Worm (Caenorhabditis elegans) whole organism, L2 larva: ENCODE data around the gene cks-1.
A peak's percentile ranks its signal among the peaks of the same experiment; 100 is the strongest.

Source experiments
- Y55F3AM.14 ChIP-seq: fragments of 200-800 bp; sonication (Bioruptor generic); optimal IDR thresholded peaks from 2 replicates; lab custom pipeline; 2018; ENCODE audit warnings: mild to moderate bottlenecking, missing genetic modification characterization, missing compliant biosample characterization
- alr-1 ChIP-seq: fragments of 150-350 bp; optimal IDR thresholded peaks from 2 replicates; lab custom pipeline; 2014; ENCODE audit warnings: missing biosample characterization, missing genetic modification characterization
- ama-1 ChIP-seq: fragments of 150-350 bp; optimal IDR thresholded peaks from 2 replicates; lab custom pipeline; 2018; ENCODE audit warnings: inconsistent platforms
- egl-27 ChIP-seq: sonication (generic microtip); optimal IDR thresholded peaks from 3 replicates; lab custom pipeline; 2017; ENCODE audit warnings: missing biosample characterization, missing genetic modification reagents, missing genetic modification characterization
- elt-1 ChIP-seq: fragments of 150-350 bp; optimal IDR thresholded peaks from 2 replicates; lab custom pipeline; 2014; ENCODE audit warnings: missing biosample characterization, missing genetic modification characterization
- elt-3 ChIP-seq: sonication (generic microtip); optimal IDR thresholded peaks from 2 replicates; lab custom pipeline; 2017; ENCODE audit warnings: missing biosample characterization, missing genetic modification characterization
- lin-11 ChIP-seq: fragments of 150-350 bp; sonication (generic microtip); optimal IDR thresholded peaks from 2 replicates; lab custom pipeline; 2014; ENCODE audit warnings: missing biosample characterization, missing genetic modification characterization, inconsistent platforms, mixed read lengths
- lin-39 ChIP-seq: fragments of 150-350 bp; optimal IDR thresholded peaks from 2 replicates; lab custom pipeline; 2014; ENCODE audit warnings: missing biosample characterization, missing genetic modification reagents, missing genetic modification characterization
- mdl-1 ChIP-seq, 2 experiments: fragments of 150-350 bp in 1 of 2; sonication (generic microtip) in 1 of 2; optimal IDR thresholded peaks; 2 replicates each; lab custom pipeline; 2017; ENCODE audit warnings: missing biosample characterization in 2 of 2, missing genetic modification characterization in 2 of 2
- nhr-77 ChIP-seq: fragments of 150-350 bp; optimal IDR thresholded peaks from 2 replicates; lab custom pipeline; 2014; ENCODE audit warnings: missing biosample characterization, missing genetic modification characterization
- unc-55 ChIP-seq: fragments of 150-350 bp; sonication (generic microtip); optimal IDR thresholded peaks from 3 replicates; lab custom pipeline; 2014; ENCODE audit warnings: missing biosample characterization, missing genetic modification reagents, missing genetic modification characterization
- ztf-4 ChIP-seq: fragments of 150-350 bp; optimal IDR thresholded peaks from 2 replicates; lab custom pipeline; 2014; ENCODE audit warnings: missing biosample characterization, missing genetic modification characterization

DNA sequence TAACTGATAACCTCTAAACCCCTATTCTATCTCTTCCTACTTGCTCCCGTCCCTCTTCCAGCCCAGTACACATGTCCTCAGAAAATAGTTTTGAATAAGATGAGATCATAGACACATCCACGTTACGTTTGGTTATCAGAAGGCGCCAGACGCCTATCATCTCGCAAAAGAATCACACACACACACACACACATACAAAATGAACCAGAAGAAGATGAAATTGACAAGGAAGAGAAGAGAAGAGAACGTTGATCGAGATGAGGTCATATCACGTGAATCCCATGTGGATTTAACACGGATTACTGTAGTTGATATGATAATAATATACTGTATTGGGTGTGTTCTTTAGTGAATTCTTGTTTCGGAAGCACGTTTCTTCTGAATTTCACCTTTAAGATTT is 12.3 kb downstream of the cks-1 start:
- no peak for TF ChIP-seq lin-11
- TF ChIP-seq lin-39 (tag; lab: Kevin White, UChicago): no peak
- no peak for TF ChIP-seq ama-1 (lab: Kevin White, UChicago)
- TF ChIP-seq alr-1 (tag; lab: Kevin White, UChicago): no peak
- TF ChIP-seq mdl-1 (tag; optimal IDR thresholded peaks at IDR 0.05; lab: Kevin White, UChicago): peak in 1 of 2 experiments; percentile 44
- peak; percentile 65 for TF ChIP-seq ztf-4 (tag; lab: Kevin White, UChicago)
- no peak for TF ChIP-seq elt-3 (tag; lab: Kevin White, UChicago)
- peak; percentile 62 for TF ChIP-seq egl-27
- no peak for TF ChIP-seq unc-55 (GFP tag; lab: Kevin White, UChicago)
- no peak for TF ChIP-seq nhr-77 (tag; lab: Kevin White, UChicago)
- peak; percentile 62 for TF ChIP-seq Y55F3AM.14
- TF ChIP-seq elt-1 (tag; lab: Kevin White, UChicago): no peak
